Worm (Caenorhabditis elegans) whole organism, L1 larva: ENCODE measurements around the gene C29F4.3.

Source experiments
- C16A3.4 ChIP-seq: fragments of 150-350 bp; optimal IDR thresholded peaks from 2 replicates; lab custom pipeline; 2014; ENCODE audit warnings: missing biosample characterization, missing genetic modification characterization
- F16B12.6 ChIP-seq: fragments of 150-350 bp; optimal IDR thresholded peaks from 2 replicates; lab custom pipeline; 2014; ENCODE audit warnings: missing biosample characterization, missing genetic modification characterization
- aha-1 ChIP-seq: fragments of 150-350 bp; optimal IDR thresholded peaks from 2 replicates; lab custom pipeline; 2014; ENCODE audit warnings: missing biosample characterization, missing genetic modification characterization
- aly-2 ChIP-seq: fragments of 150-350 bp; optimal IDR thresholded peaks from 2 replicates; lab custom pipeline; 2014; ENCODE audit warnings: missing biosample characterization, missing genetic modification characterization
- ceh-8 ChIP-seq: fragments of 200-800 bp; sonication (Bioruptor generic); optimal IDR thresholded peaks from 2 replicates; lab custom pipeline; 2018; ENCODE audit warnings: mild to moderate bottlenecking, missing genetic modification characterization, moderate library complexity, missing compliant biosample characterization
- ceh-88 ChIP-seq: fragments of 200-800 bp; sonication (Bioruptor generic); IDR thresholded peaks from 2 replicates; pipeline ENCODE4 v1.3.6; 2022; ENCODE audit warnings: missing genetic modification characterization, missing compliant biosample characterization
- dpl-1 ChIP-seq, 3 experiments: fragments of 150-350 bp in 2 of 3; sonication (generic microtip) in 1 of 3; optimal IDR thresholded peaks; 2 replicates each; lab custom pipeline; 2014 to 2017; ENCODE audit warnings: missing biosample characterization in 3 of 3, missing genetic modification characterization in 3 of 3, missing genetic modification reagents in 3 of 3
- dsc-1 ChIP-seq: sonication (generic microtip); optimal IDR thresholded peaks from 2 replicates; lab custom pipeline; 2016; ENCODE audit warnings: mild to moderate bottlenecking, missing genetic modification characterization, missing compliant biosample characterization
- efl-1 ChIP-seq, 4 experiments: fragments of 150-350 bp; optimal IDR thresholded peaks in 3 of 4; peaks in 1 of 4; 1 replicate in 1 of 4; 2 replicates in 3 of 4; lab custom pipeline; 2014; ENCODE audit warnings: missing biosample characterization in 2 of 4, missing genetic modification characterization in 2 of 4, missing genetic modification reagents in 2 of 4
- efl-3 ChIP-seq: fragments of 200-800 bp; sonication (Bioruptor generic); optimal IDR thresholded peaks from 2 replicates; lab custom pipeline; 2018; ENCODE audit warnings: mild to moderate bottlenecking, missing genetic modification characterization, missing compliant biosample characterization
- egl-13 ChIP-seq: sonication (generic microtip); optimal IDR thresholded peaks from 2 replicates; lab custom pipeline; 2016; ENCODE audit warnings: missing genotype, missing genetic modification reagents, missing genetic modification characterization, missing compliant biosample characterization
- elt-2 ChIP-seq: sonication (generic microtip); optimal IDR thresholded peaks from 2 replicates; lab custom pipeline; 2016; ENCODE audit warnings: missing genetic modification characterization, mild to moderate bottlenecking, inconsistent platforms, missing compliant biosample characterization, missing genetic modification reagents
- fkh-10 ChIP-seq: sonication (generic microtip); optimal IDR thresholded peaks from 2 replicates; lab custom pipeline; 2017; ENCODE audit warnings: missing biosample characterization, missing genetic modification reagents, missing genetic modification characterization
- fkh-4 ChIP-seq: sonication (generic microtip); optimal IDR thresholded peaks from 2 replicates; lab custom pipeline; 2016; ENCODE audit warnings: missing compliant biosample characterization, missing genetic modification characterization, borderline replicate concordance
- fos-1 ChIP-seq: fragments of 150-350 bp; optimal IDR thresholded peaks from 2 replicates; lab custom pipeline; 2014; ENCODE audit warnings: missing biosample characterization, missing genetic modification characterization
- grh-1 ChIP-seq: fragments of 200-800 bp; sonication (Bioruptor generic); IDR thresholded peaks from 2 replicates; pipeline ENCODE4 v1.3.6; 2022; ENCODE audit warnings: missing genetic modification reagents, missing genetic modification characterization, missing compliant biosample characterization
- irx-1 ChIP-seq: sonication (generic microtip); optimal IDR thresholded peaks from 2 replicates; lab custom pipeline; 2016; ENCODE audit warnings: missing genetic modification characterization, missing compliant biosample characterization
- isw-1 ChIP-seq: fragments of 200-800 bp; sonication (Bioruptor generic); IDR thresholded peaks from 2 replicates; pipeline ENCODE4 v1.3.6; 2022; ENCODE audit warnings: missing genetic modification characterization, missing compliant biosample characterization
- jun-1 ChIP-seq: fragments of 150-350 bp; optimal IDR thresholded peaks from 2 replicates; lab custom pipeline; 2014; ENCODE audit warnings: missing biosample characterization, missing genetic modification reagents, missing genetic modification characterization
- lin-13 ChIP-seq: fragments of 150-350 bp; optimal IDR thresholded peaks from 2 replicates; lab custom pipeline; 2014; ENCODE audit warnings: missing biosample characterization, missing genetic modification reagents, missing genetic modification characterization
- lin-14 ChIP-seq: fragments of 200-800 bp; sonication (Bioruptor generic); optimal IDR thresholded peaks from 2 replicates; lab custom pipeline; 2018; ENCODE audit warnings: mild to moderate bottlenecking, missing genetic modification characterization, moderate library complexity, missing compliant biosample characterization
- lin-15B ChIP-seq: fragments of 150-350 bp; sonication (generic microtip); optimal IDR thresholded peaks from 3 replicates; lab custom pipeline; 2014; ENCODE audit warnings: missing biosample characterization, missing genetic modification characterization
- lir-3 ChIP-seq: sonication (generic microtip); optimal IDR thresholded peaks from 2 replicates; lab custom pipeline; 2016; ENCODE audit warnings: mild to moderate bottlenecking, missing genetic modification characterization, moderate library complexity, missing compliant biosample characterization; ENCODE audit not compliant: poor library complexity
- mab-9 ChIP-seq: fragments of 200-800 bp; sonication (Bioruptor generic); IDR thresholded peaks from 2 replicates; pipeline ENCODE4 v1.3.6; 2022; ENCODE audit warnings: missing genetic modification reagents, missing genetic modification characterization, missing compliant biosample characterization
- mdl-1 ChIP-seq, 2 experiments: fragments of 150-350 bp; optimal IDR thresholded peaks; 2 replicates each; lab custom pipeline; 2014 to 2017; ENCODE audit warnings: missing biosample characterization in 2 of 2, missing genetic modification characterization in 2 of 2, inconsistent platforms in 1 of 2
- mef-2 ChIP-seq: fragments of 150-350 bp; optimal IDR thresholded peaks from 2 replicates; lab custom pipeline; 2014; ENCODE audit warnings: missing biosample characterization, missing genetic modification characterization
- mep-1 ChIP-seq: fragments of 150-350 bp; optimal IDR thresholded peaks from 2 replicates; lab custom pipeline; 2014; ENCODE audit warnings: missing biosample characterization, missing genetic modification characterization
- nhr-11 ChIP-seq: fragments of 150-350 bp; optimal IDR thresholded peaks from 2 replicates; lab custom pipeline; 2014; ENCODE audit warnings: missing biosample characterization, missing genetic modification characterization
- nhr-12 ChIP-seq: sonication (generic microtip); optimal IDR thresholded peaks from 2 replicates; lab custom pipeline; 2017; ENCODE audit warnings: missing biosample characterization, missing genetic modification characterization
- nhr-20 ChIP-seq: sonication (generic microtip); optimal IDR thresholded peaks from 2 replicates; lab custom pipeline; 2016; ENCODE audit warnings: mild to moderate bottlenecking, missing genetic modification characterization, missing compliant biosample characterization
- nhr-47 ChIP-seq: sonication (generic microtip); optimal IDR thresholded peaks from 2 replicates; lab custom pipeline; 2016; ENCODE audit warnings: mild to moderate bottlenecking, missing genetic modification characterization, moderate library complexity, missing compliant biosample characterization
- nhr-71 ChIP-seq: sonication (generic microtip); optimal IDR thresholded peaks from 2 replicates; lab custom pipeline; 2016; ENCODE audit warnings: mild to moderate bottlenecking, missing genetic modification characterization, moderate library complexity, missing compliant biosample characterization
- nhr-77 ChIP-seq: fragments of 150-350 bp; optimal IDR thresholded peaks from 2 replicates; lab custom pipeline; 2014; ENCODE audit warnings: missing biosample characterization, missing genetic modification characterization
- nhr-90 ChIP-seq: sonication (generic microtip); optimal IDR thresholded peaks from 2 replicates; lab custom pipeline; 2016; ENCODE audit warnings: mild to moderate bottlenecking, missing genetic modification characterization, missing compliant biosample characterization; ENCODE audit not compliant: poor library complexity
- pax-3 ChIP-seq: fragments of 200-800 bp; sonication (Bioruptor generic); optimal IDR thresholded peaks from 2 replicates; lab custom pipeline; 2018; ENCODE audit warnings: mild to moderate bottlenecking, missing genetic modification characterization, moderate library complexity, missing compliant biosample characterization
- snpc-4 ChIP-seq: fragments of 150-350 bp; optimal IDR thresholded peaks from 2 replicates; lab custom pipeline; 2014; ENCODE audit warnings: missing biosample characterization, missing genetic modification characterization
- snu-23 ChIP-seq: sonication (generic microtip); optimal IDR thresholded peaks from 2 replicates; lab custom pipeline; 2016; ENCODE audit warnings: missing genetic modification characterization, missing compliant biosample characterization
- sox-4 ChIP-seq: sonication (generic microtip); optimal IDR thresholded peaks from 2 replicates; lab custom pipeline; 2016; ENCODE audit warnings: missing genetic modification characterization, missing compliant biosample characterization
- swsn-7 ChIP-seq: sonication (generic microtip); optimal IDR thresholded peaks from 2 replicates; lab custom pipeline; 2016; ENCODE audit warnings: missing genetic modification characterization, missing compliant biosample characterization
- tbx-2 ChIP-seq: sonication (generic microtip); optimal IDR thresholded peaks from 2 replicates; lab custom pipeline; 2016; ENCODE audit warnings: missing genetic modification characterization, missing compliant biosample characterization
- unc-130 ChIP-seq: fragments of 150-350 bp; optimal IDR thresholded peaks from 2 replicates; lab custom pipeline; 2017; ENCODE audit warnings: missing biosample characterization, missing genetic modification characterization, inconsistent platforms
- unc-86 ChIP-seq: sonication (generic microtip); optimal IDR thresholded peaks from 2 replicates; lab custom pipeline; 2016; ENCODE audit warnings: missing genetic modification characterization, missing compliant biosample characterization
- unc-98 ChIP-seq: fragments of 200-800 bp; sonication (Bioruptor generic); IDR thresholded peaks from 2 replicates; pipeline ENCODE4 v1.3.6; 2022; ENCODE audit warnings: missing genetic modification characterization, missing compliant biosample characterization
- xbp-1 ChIP-seq: sonication (generic microtip); optimal IDR thresholded peaks from 2 replicates; lab custom pipeline; 2016; ENCODE audit warnings: missing genetic modification characterization, missing compliant biosample characterization
- ztf-11 ChIP-seq, 2 experiments: sonication (generic microtip); optimal IDR thresholded peaks; 2 replicates each; lab custom pipeline; 2016 to 2017; ENCODE audit warnings: missing genetic modification characterization in 2 of 2, missing biosample characterization in 1 of 2, missing compliant biosample characterization in 1 of 2
- ztf-4 ChIP-seq: fragments of 150-350 bp; optimal IDR thresholded peaks from 2 replicates; lab custom pipeline; 2014; ENCODE audit warnings: missing biosample characterization, missing genetic modification characterization

C29F4.3 gene

ce11 chrIV:11183013-11183412 is 40.8 kb downstream of the C29F4.3 start, which contains the start of gene prx-14:
Gene prx-14, plus strand, starts transcription at chrIV:11183132.
- no peak for TF ChIP-seq C16A3.4 (tag; lab: Kevin White, UChicago)
- TF ChIP-seq nhr-12, result no peak
- no peak for TF ChIP-seq grh-1
- TF ChIP-seq efl-3 (GFP tag; lab: Kevin White, UChicago), result no peak
- no peak for TF ChIP-seq dsc-1 (tag; lab: Kevin White, UChicago)
- TF ChIP-seq mab-9 (GFP tag; lab: Robert Waterston, UW), result no peak
- TF ChIP-seq efl-1 (optimal IDR thresholded peaks at IDR 0.05; lab: Kevin White, UChicago), result no peak
- TF ChIP-seq efl-1 (GFP tag; optimal IDR thresholded peaks at IDR 0.05 in 1 of 2; lab: Kevin White, UChicago), result peak in 1 of 2 experiments; percentile 14
- TF ChIP-seq elt-2, result peak; percentile 49
- TF ChIP-seq mdl-1 (tag; optimal IDR thresholded peaks at IDR 0.05; lab: Kevin White, UChicago), result no peak

DNA sequence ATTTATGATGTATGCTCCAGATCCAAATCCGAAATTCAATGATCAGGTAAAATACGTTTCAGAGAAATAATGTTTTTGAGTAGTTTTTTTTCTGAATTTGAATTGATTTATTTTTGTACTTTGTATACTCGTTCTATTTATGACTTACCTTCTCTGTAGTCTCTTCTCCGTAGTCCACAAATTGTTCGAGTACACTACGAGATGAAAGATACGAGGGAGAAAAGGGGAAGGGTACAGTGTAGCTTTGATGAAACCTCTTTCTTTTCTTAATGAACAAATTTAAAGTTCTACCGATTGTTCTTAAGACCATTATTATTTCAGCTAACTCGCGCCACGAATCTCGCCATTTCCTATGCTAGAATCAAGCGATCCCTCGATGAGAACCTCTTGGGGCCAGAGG is 43.7 kb downstream of the C29F4.3 start:
- peak; percentile 4 for TF ChIP-seq mep-1 (tag; lab: Kevin White, UChicago)
- no peak for TF ChIP-seq jun-1 (tag; lab: Kevin White, UChicago)
- no peak for TF ChIP-seq efl-1 (optimal IDR thresholded peaks at IDR 0.05; lab: Kevin White, UChicago)
- TF ChIP-seq efl-1 (GFP tag; optimal IDR thresholded peaks at IDR 0.05 in 1 of 2; lab: Kevin White, UChicago), result no peak

ce11 chrIV:11179123-11179740 is 44.5 kb downstream of the C29F4.3 start, which contains the start of gene cpt-2:
Gene cpt-2, plus strand, starts transcription at chrIV:11179645.
- TF ChIP-seq mab-9 (GFP tag; lab: Robert Waterston, UW) (peak; percentile 89), pax-3 (tag; lab: Kevin White, UChicago) (peak; percentile 72), aha-1 (peak; percentile 16), mep-1 (tag; lab: Kevin White, UChicago) (peak; percentile 91), fos-1 (tag; lab: Kevin White, UChicago) (peak; percentile 77), elt-2 (peak; percentile 88), mdl-1 (tag; optimal IDR thresholded peaks at IDR 0.05; lab: Kevin White, UChicago) (peak in 1 of 2 experiments; percentile 86), jun-1 (tag; lab: Kevin White, UChicago) (peak; percentile 85), nhr-71 (tag; lab: Kevin White, UChicago) (peak; percentile 94), mef-2 (tag; lab: Kevin White, UChicago) (peak; percentile 20), ztf-4 (peak; percentile 64), snu-23 (GFP tag; lab: Kevin White, UChicago) (peak; percentile 93), fkh-4 (tag; lab: Kevin White, UChicago) (peak; percentile 49), sox-4 (tag; lab: Kevin White, UChicago) (peak; percentile 75), irx-1 (tag; lab: Kevin White, UChicago) (peak; percentile 87), egl-13 (tag; lab: Kevin White, UChicago) (peak; percentile 77), nhr-11 (tag; lab: Kevin White, UChicago) (peak; percentile 83), snpc-4 (tag; lab: Kevin White, UChicago) (peak; percentile 79), lin-15B (tag; lab: Kevin White, UChicago) (peak; percentile 81), ceh-88 (peak; percentile 78), lin-13 (peak; percentile 84), nhr-90 (peak; percentile 93), tbx-2 (tag; lab: Kevin White, UChicago) (peak; percentile 91), F16B12.6 (tag; lab: Kevin White, UChicago) (peak; percentile 53), dpl-1 (GFP tag; optimal IDR thresholded peaks at IDR 0.05; lab: Kevin White, UChicago) (peak; percentile 67 to 82 (median 81)), unc-98 (GFP tag; lab: Robert Waterston, UW) (peak; percentile 76), lir-3 (tag; lab: Kevin White, UChicago) (peak; percentile 81), xbp-1 (peak; percentile 91), ztf-11 (tag; optimal IDR thresholded peaks at IDR 0.05; lab: Kevin White, UChicago) (peak in 1 of 2 experiments; percentile 69), aly-2 (tag; lab: Kevin White, UChicago) (peak; percentile 54), nhr-77 (tag; lab: Kevin White, UChicago) (peak; percentile 66), ceh-8 (GFP tag; lab: Kevin White, UChicago) (peak; percentile 91), swsn-7 (tag; lab: Kevin White, UChicago) (peak; percentile 91), lin-14 (peak; percentile 85), unc-130 (tag; lab: Kevin White, UChicago) (peak; percentile 94), isw-1 (GFP tag; lab: Robert Waterston, UW) (peak; percentile 92), nhr-47 (tag; lab: Kevin White, UChicago) (peak; percentile 96), fkh-10 (GFP tag; lab: Kevin White, UChicago) (peak; percentile 75), nhr-20 (peak; percentile 92), unc-86 (peak; percentile 85), C16A3.4 (tag; lab: Kevin White, UChicago) (peak; percentile 74)
